Worm (Caenorhabditis elegans): ENCODE data around the gene ceh-100.
A peak's percentile ranks its signal among the peaks of the same experiment; 100 is the strongest.
"Not testable (repeated sequence)": the region's sequence is repeated elsewhere in the genome, so short reads cannot be mapped to it uniquely, and the experiment has no call there.

Gene ceh-100

DNA sequence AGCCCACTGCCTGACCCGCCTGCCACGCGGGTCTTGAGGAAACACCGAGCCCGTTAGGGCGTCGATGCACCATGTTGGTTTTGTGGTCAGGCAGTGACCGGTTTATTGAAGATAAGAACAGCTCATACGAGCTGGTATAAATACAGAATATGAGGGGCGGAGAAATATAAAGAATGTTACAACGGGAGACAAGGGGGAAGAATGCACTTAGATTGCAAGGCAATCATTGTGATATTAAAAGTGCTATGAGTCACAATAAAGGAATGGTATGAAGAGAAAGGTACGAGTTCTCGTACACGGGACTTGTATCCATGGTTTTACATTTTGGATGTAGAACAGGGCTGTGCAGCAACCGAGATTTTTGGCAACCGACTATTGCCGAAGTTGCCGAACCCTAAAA lies 21.0 kb upstream of the ceh-100 start, which contains the start of gene Y38E10A.14:
Gene Y38E10A.14, minus strand, starts transcription at position 101 of the 400 bp plus-strand sequence.
- not testable (repeated sequence) for TF ChIP-seq php-3 (GFP tag; IDR thresholded peaks at IDR 0.05); duxl-1 (tag; optimal IDR thresholded peaks at IDR 0.05; ENCODE audit: poor library complexity); hlh-30 (tag; optimal IDR thresholded peaks at IDR 0.05; ENCODE audit: insufficient read depth)

DNA sequence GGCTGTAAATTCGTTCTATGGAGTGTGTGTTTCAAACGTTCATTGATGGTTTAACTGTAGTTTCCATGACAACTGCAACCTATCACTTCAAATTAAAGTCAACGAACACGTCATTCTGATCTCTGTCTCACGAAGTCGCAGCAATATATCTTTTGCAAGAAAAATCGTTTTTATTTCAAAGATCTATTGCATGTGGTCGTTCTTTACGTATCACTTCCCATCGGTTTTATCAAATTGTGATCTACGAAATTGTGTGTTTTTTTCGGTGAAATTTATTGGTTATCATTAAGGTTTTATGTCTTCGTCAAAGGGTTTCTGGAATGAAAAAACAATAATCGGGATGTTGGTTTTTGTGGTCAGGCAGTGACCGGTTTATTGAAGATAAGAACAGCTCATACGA lies 19.4 kb upstream of the ceh-100 start:
- peak in 1 of 2 experiments; percentile 11 for TF ChIP-seq hif-1 (tag; optimal IDR thresholded peaks at IDR 0.05)
- TF ChIP-seq ceh-20 (GFP tag; IDR thresholded peaks at IDR 0.05) = peak; percentile 55; the same call in 1 of the 2 replicates
- no peak for TF ChIP-seq ztf-11 (tag; optimal IDR thresholded peaks at IDR 0.05)
- TF ChIP-seq dmd-6 (GFP tag; IDR thresholded peaks at IDR 0.05) = peak; percentile 21; the same call in 1 of the 2 replicates

DNA sequence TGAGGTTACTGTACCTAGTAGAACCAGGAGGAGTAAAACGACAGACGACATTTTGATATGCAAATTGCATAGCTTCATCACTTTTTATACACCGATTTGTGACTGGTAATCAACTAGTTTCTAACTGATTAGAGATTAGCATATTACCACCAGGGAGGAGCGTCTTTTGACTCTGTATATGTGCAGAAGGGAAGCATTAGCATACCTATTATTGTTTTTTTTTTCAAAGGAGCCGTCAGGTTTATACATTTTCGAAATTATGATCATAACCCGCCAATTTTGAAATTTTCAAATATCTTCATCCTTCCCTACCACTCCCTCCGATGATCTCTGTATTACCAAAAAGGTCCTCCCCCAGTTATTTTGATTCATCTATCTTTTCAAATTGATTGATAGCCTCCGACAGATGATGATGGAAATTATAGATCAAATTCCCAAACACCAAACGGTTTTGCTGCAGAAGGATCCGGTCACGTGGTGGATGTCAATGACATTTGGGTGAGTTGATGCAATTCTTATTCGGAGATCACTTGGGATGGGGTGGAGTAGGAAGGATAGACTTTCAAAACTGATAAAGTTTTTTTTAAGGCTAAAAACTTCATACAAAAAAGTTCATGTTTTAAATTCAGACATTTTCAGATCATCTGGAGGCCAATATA lies 18.6 kb upstream of the ceh-100 start, which contains the start of gene nspe-8:
Gene nspe-8, minus strand, starts transcription at position 51 of the 659 bp plus-strand sequence.
- TF ChIP-seq hlh-11 (tag; optimal IDR thresholded peaks at IDR 0.05) = peak; percentile 47
- TF ChIP-seq T20F7.1 (GFP tag; optimal IDR thresholded peaks at IDR 0.05) = no peak
- TF ChIP-seq zfp-3 (GFP tag; conservative IDR thresholded peaks at IDR 0.05) = no peak
- TF ChIP-seq nhr-28 (tag; optimal IDR thresholded peaks at IDR 0.05) = peak; percentile 79
- peak in 1 of 2 experiments; percentile 68 for TF ChIP-seq mdl-1 (tag; optimal IDR thresholded peaks at IDR 0.05)
- peak in 1 of 2 experiments; percentile 71 for TF ChIP-seq hif-1 (tag; optimal IDR thresholded peaks at IDR 0.05)
- no peak for TF ChIP-seq F49E8.2 (tag; optimal IDR thresholded peaks at IDR 0.05; ENCODE audit: borderline replicate concordance)
- TF ChIP-seq dmd-6 (GFP tag; IDR thresholded peaks at IDR 0.05) = peak; percentile 40; the same call in 1 of the 2 replicates
- TF ChIP-seq ceh-82 (tag; optimal IDR thresholded peaks at IDR 0.05) = no peak
- TF ChIP-seq aha-1 (tag) = peak; percentile 95
- peak; percentile 43 for TF ChIP-seq hlh-30 (tag; optimal IDR thresholded peaks at IDR 0.05; ENCODE audit: insufficient read depth)
- peak; percentile 75 for TF ChIP-seq ceh-20 (GFP tag; IDR thresholded peaks at IDR 0.05)
- no peak for TF ChIP-seq Y5F2A.4 (GFP tag; optimal IDR thresholded peaks at IDR 0.05)
- peak in 1 of 2 experiments; percentile 76 for TF ChIP-seq unc-62 (GFP tag; optimal IDR thresholded peaks at IDR 0.05 in 1 of 2)
- no peak for TF ChIP-seq unc-62 (tag; optimal IDR thresholded peaks at IDR 0.05)
- TF ChIP-seq ama-1 (optimal IDR thresholded peaks at IDR 0.05) = no peak

DNA sequence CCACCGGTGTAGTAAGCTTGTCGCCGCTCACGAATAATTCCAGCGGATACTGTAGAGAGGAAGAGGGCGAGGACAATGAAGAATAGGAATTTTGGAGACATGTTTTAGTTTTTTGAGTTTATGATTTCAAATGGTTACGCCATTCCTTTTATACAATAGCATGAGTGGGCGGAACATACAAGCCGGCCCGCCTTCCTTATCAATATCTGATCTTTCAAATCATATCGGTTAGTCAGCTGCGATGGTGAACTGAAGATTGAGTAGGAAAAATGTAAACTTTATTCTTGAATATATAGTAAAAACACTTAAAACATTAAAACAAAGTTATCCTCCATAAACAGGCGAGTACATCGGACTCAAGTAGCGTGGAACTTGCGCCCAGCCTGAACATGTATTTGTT lies 17.3 kb upstream of the ceh-100 start, which contains the start of gene nspe-1:
Gene nspe-1, minus strand, starts transcription at position 101 of the 400 bp plus-strand sequence.
- TF ChIP-seq R02D3.7 (tag; optimal IDR thresholded peaks at IDR 0.05) (no peak), vab-7 (GFP tag; IDR thresholded peaks at IDR 0.05) (no peak), nhr-42 (GFP tag; IDR thresholded peaks at IDR 0.05) (no peak), ces-1 (GFP tag; optimal IDR thresholded peaks at IDR 0.05) (no peak), mep-1 (tag; optimal IDR thresholded peaks at IDR 0.05) (no peak), lin-15B (tag; optimal IDR thresholded peaks at IDR 0.05) (no peak), dve-1 (tag; optimal IDR thresholded peaks at IDR 0.05; ENCODE audit: insufficient read depth) (no peak), unc-130 (GFP tag; optimal IDR thresholded peaks at IDR 0.05) (no peak), Y5F2A.4 (GFP tag; optimal IDR thresholded peaks at IDR 0.05) (no peak), zag-1 (tag; optimal IDR thresholded peaks at IDR 0.05) (no peak)

DNA sequence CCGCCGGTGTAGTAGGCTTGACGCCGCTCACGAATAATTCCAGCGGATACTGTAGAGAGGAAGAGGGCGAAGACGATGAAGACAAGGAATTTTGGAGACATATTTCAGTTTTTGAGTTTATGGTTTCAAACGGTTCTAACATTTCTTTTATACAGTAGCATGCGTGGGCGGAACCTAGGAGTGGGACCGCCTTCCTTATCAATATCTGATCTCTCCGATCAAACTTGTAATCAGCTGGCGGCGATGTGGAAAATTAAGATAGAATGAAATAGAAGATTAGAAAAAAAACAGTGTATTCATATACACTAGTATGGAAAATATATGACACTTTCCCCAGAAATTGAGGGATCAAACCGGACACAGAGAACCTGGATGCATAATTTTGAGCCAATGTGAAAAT lies 15.8 kb upstream of the ceh-100 start, which contains the start of gene nspe-2:
Gene nspe-2, minus strand, starts transcription at position 101 of the 400 bp plus-strand sequence.
- peak in 1 of 2 experiments; percentile 46 for TF ChIP-seq unc-62 (GFP tag; optimal IDR thresholded peaks at IDR 0.05 in 1 of 2)
- no peak for TF ChIP-seq unc-62 (tag; optimal IDR thresholded peaks at IDR 0.05)
- TF ChIP-seq mxl-3 (GFP tag; optimal IDR thresholded peaks at IDR 0.05) = no peak

DNA sequence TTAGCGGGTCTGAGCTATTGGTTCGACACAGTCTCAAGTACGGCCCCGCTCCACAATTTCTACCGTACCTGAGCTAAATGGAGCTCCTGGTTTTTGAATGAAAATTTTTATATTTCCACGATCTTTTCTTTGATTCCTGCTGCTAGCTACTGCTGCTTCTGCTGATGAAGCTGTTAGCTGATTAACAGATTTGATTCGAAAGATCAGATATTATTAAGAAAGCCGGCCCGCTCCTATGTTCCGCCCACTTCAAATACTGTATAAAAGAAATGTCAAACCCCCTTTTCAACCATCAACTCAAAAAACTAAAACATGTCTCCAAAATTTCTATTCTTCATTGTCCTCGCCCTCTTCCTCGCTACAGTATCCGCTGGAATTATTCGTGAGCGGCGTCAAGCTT lies 14.1 kb upstream of the ceh-100 start, which contains the start of gene nspe-3:
Gene nspe-3, plus strand, starts transcription at position 301 of the 400 bp plus-strand sequence.
- TF ChIP-seq zfp-2 (tag; optimal IDR thresholded peaks at IDR 0.05) (no peak), F26F4.8 (GFP tag; conservative IDR thresholded peaks at IDR 0.05) (no peak), nhr-102 (tag; optimal IDR thresholded peaks at IDR 0.05) (no peak), zip-2 (tag; optimal IDR thresholded peaks at IDR 0.05) (no peak), nhr-76 (tag; optimal IDR thresholded peaks at IDR 0.05) (no peak), aly-2 (tag; optimal IDR thresholded peaks at IDR 0.05) (no peak), D1046.2 (GFP tag; IDR thresholded peaks at IDR 0.05) (no peak), mdt-29 (GFP tag; IDR thresholded peaks at IDR 0.05) (no peak), nhr-11 (tag; optimal IDR thresholded peaks at IDR 0.05) (no peak)

All from whole organism, L4 larva.